Fruit fly (Drosophila melanogaster) S2 (cell line): ENCODE results near the gene CG18095.

Source experiments
- CG8478 ChIP-seq: fragments of >200 bp; optimal IDR thresholded peaks from 2 replicates; lab custom pipeline; 2018
- CTCF ChIP-seq, 2 experiments: fragments of >200 bp; optimal IDR thresholded peaks; 2 replicates each; lab custom pipeline; 2018

dm6 chr2L:14045562-14046196, 14.3 kb upstream of the CG18095 start:
- TF ChIP-seq CTCF (optimal IDR thresholded peaks at IDR 0.05; lab: Kevin White, UChicago) (no peak), CG8478 (lab: Kevin White, UChicago) (no peak)
